Worm (Caenorhabditis elegans): ENCODE measurements around the gene F35A5.5.
A peak's percentile ranks its signal among the peaks of the same experiment; 100 is the strongest.

The F35A5.5 gene

DNA sequence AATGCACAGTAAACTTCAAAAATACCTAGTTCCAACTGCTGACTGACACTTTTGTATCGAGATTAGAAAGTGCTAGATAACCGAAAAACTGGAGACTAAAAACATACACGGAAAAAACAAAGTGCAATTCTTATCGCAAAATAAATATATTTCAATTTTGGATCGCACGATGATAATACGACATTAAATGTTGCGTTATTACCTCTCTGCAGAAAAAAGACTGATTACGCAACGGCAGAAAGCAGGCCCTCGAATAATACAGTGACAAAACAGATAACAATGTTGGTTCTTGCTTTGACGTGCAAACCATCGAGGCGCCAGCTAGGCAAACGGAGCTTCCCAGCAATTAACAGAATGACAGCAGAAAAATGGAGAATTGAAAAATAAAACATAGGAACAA lies 28.3 kb upstream of the F35A5.5 start:
- no peak for TF ChIP-seq ceh-58 (GFP tag; IDR thresholded peaks at IDR 0.05)
- TF ChIP-seq Y95B8A.8 (GFP tag; IDR thresholded peaks at IDR 0.05) = no peak
- TF ChIP-seq ztf-25 (GFP tag; IDR thresholded peaks at IDR 0.05) = no peak
- no peak for TF ChIP-seq akir-1 (GFP tag; optimal IDR thresholded peaks at IDR 0.05)
- TF ChIP-seq sea-2 (GFP tag; IDR thresholded peaks at IDR 0.05) = no peak
- TF ChIP-seq dpl-1 (GFP tag; optimal IDR thresholded peaks at IDR 0.05) = no peak
- peak; percentile 1 for TF ChIP-seq pha-4 (tag; optimal IDR thresholded peaks at IDR 0.05)
- TF ChIP-seq gei-17 (GFP tag; optimal IDR thresholded peaks at IDR 0.05) = no peak
- no peak for TF ChIP-seq zfh-2 (GFP tag; conservative IDR thresholded peaks at IDR 0.05)
- no peak for TF ChIP-seq tbx-9 (tag; optimal IDR thresholded peaks at IDR 0.05; ENCODE audit: borderline replicate concordance)
- no peak for TF ChIP-seq ceh-79 (tag; optimal IDR thresholded peaks at IDR 0.05)
- no peak for TF ChIP-seq attf-5 (GFP tag; optimal IDR thresholded peaks at IDR 0.05)
- TF ChIP-seq ama-1 (optimal IDR thresholded peaks at IDR 0.05) = no peak
- TF ChIP-seq ama-1 (GFP tag; optimal IDR thresholded peaks at IDR 0.05) = no peak
- TF ChIP-seq hlh-26 (GFP tag; conservative IDR thresholded peaks at IDR 0.05) = no peak
- TF ChIP-seq lsy-27 (tag; optimal IDR thresholded peaks at IDR 0.05; ENCODE audit: borderline replicate concordance, insufficient read depth) = no peak
- no peak for TF ChIP-seq bed-2 (GFP tag; IDR thresholded peaks at IDR 0.05)
- TF ChIP-seq hlh-12 (tag; optimal IDR thresholded peaks at IDR 0.05) = no peak
- TF ChIP-seq lin-26 (GFP tag; IDR thresholded peaks at IDR 0.05) = no peak
- no peak for TF ChIP-seq B0035.1 (tag; optimal IDR thresholded peaks at IDR 0.05)
- TF ChIP-seq K12H6.12 (tag; optimal IDR thresholded peaks at IDR 0.05) = no peak
- no peak for TF ChIP-seq bed-1 (GFP tag; IDR thresholded peaks at IDR 0.05)
- TF ChIP-seq snpc-1.3 (tag; optimal IDR thresholded peaks at IDR 0.05; ENCODE audit: insufficient read depth) = no peak
- peak; percentile 59 for TF ChIP-seq atf-7 (tag; optimal IDR thresholded peaks at IDR 0.05)
- no peak for TF ChIP-seq nhr-120 (GFP tag; IDR thresholded peaks at IDR 0.05)
- TF ChIP-seq ztf-26 (tag; optimal IDR thresholded peaks at IDR 0.05) = no peak
- no peak for TF ChIP-seq nfya-1 (tag; optimal IDR thresholded peaks at IDR 0.05; ENCODE audit: borderline replicate concordance, insufficient read depth)
- no peak for TF ChIP-seq athp-1 (tag; optimal IDR thresholded peaks at IDR 0.05)
- no peak for TF ChIP-seq C06A6.2 (GFP tag; conservative IDR thresholded peaks at IDR 0.05)
- no peak for TF ChIP-seq nfya-2 (GFP tag; IDR thresholded peaks at IDR 0.05)
- TF ChIP-seq B0261.1 (tag; optimal IDR thresholded peaks at IDR 0.05) = no peak
- TF ChIP-seq D2030.7 (GFP tag; IDR thresholded peaks at IDR 0.05) = no peak
- no peak for TF ChIP-seq lir-1 (GFP tag; conservative IDR thresholded peaks at IDR 0.05)
- TF ChIP-seq madf-10 (tag; optimal IDR thresholded peaks at IDR 0.05) = peak; percentile 34
- no peak for TF ChIP-seq ztf-28 (GFP tag; IDR thresholded peaks at IDR 0.05)
- TF ChIP-seq ceh-40 (GFP tag; IDR thresholded peaks at IDR 0.05) = no peak
- no peak for TF ChIP-seq ccch-3 (GFP tag; optimal IDR thresholded peaks at IDR 0.05)
- TF ChIP-seq K11D2.4 (GFP tag; IDR thresholded peaks at IDR 0.05) = no peak
- no peak for TF ChIP-seq F52B5.7 (tag; optimal IDR thresholded peaks at IDR 0.05)
- no peak for TF ChIP-seq Y79H2A.3 (GFP tag; conservative IDR thresholded peaks at IDR 0.05)
- no peak for TF ChIP-seq hsf-1 (GFP tag; IDR thresholded peaks at IDR 0.05)
- TF ChIP-seq pbrm-1 (GFP tag; IDR thresholded peaks at IDR 0.05) = no peak
- no peak for TF ChIP-seq egl-18 (GFP tag; IDR thresholded peaks at IDR 0.05)
- TF ChIP-seq mes-4 (tag; optimal IDR thresholded peaks at IDR 0.05) = no peak
- peak; percentile 68 for TF ChIP-seq ztf-22 (GFP tag; optimal IDR thresholded peaks at IDR 0.05)
- no peak for TF ChIP-seq Y67H2A.10 (GFP tag; conservative IDR thresholded peaks at IDR 0.05)
- TF ChIP-seq let-526 (GFP tag; IDR thresholded peaks at IDR 0.05) = no peak
- no peak for TF ChIP-seq tlf-1 (GFP tag; optimal IDR thresholded peaks at IDR 0.05)
- no peak for TF ChIP-seq mcd-1 (GFP tag; IDR thresholded peaks at IDR 0.05)
- no peak for TF ChIP-seq rcor-1 (GFP tag; IDR thresholded peaks at IDR 0.05)
- no peak for TF ChIP-seq attf-6 (GFP tag; IDR thresholded peaks at IDR 0.05)

All from whole organism, young adult.